Worm (Caenorhabditis elegans) whole organism, midembryonic: ENCODE data around the gene W04E12.9.

Source experiments
- T22C8.4 ChIP-seq: fragments of 200-800 bp; sonication (Bioruptor generic); IDR thresholded peaks from 2 replicates; pipeline ENCODE4 v1.3.6; 2022; ENCODE audit warnings: missing genetic modification characterization, missing compliant biosample characterization
- cog-1 ChIP-seq: sonication (generic microtip); optimal IDR thresholded peaks from 2 replicates; lab custom pipeline; 2016; ENCODE audit warnings: missing genetic modification characterization, missing compliant biosample characterization
- flt-1 ChIP-seq: fragments of 200-800 bp; sonication (Bioruptor generic); IDR thresholded peaks from 2 replicates; pipeline ENCODE4 v1.3.6; 2022; ENCODE audit warnings: missing genetic modification characterization, missing compliant biosample characterization
- klf-2 ChIP-seq: fragments of 200-800 bp; sonication (Bioruptor generic); conservative IDR thresholded peaks from 2 replicates; pipeline ENCODE4 v1.3.6; 2022; ENCODE audit warnings: missing genetic modification reagents, missing genetic modification characterization, missing compliant biosample characterization
- med-1 ChIP-seq: sonication (generic microtip); optimal IDR thresholded peaks from 2 replicates; lab custom pipeline; 2017; ENCODE audit warnings: missing genetic modification characterization, mild to moderate bottlenecking, missing compliant biosample characterization, antibody characterized with exemption, missing genetic modification reagents; ENCODE audit not compliant: insufficient read depth
- ref-1 ChIP-seq: fragments of 200-800 bp; sonication (Bioruptor generic); conservative IDR thresholded peaks from 2 replicates; pipeline ENCODE4 v1.3.6; 2022; ENCODE audit warnings: missing genetic modification reagents, missing genetic modification characterization, missing compliant biosample characterization
- tab-1 ChIP-seq: fragments of 200-800 bp; sonication (Bioruptor generic); IDR thresholded peaks from 2 replicates; pipeline ENCODE4 v1.3.6; 2022; ENCODE audit warnings: missing genetic modification characterization, missing compliant biosample characterization
- ztf-29 ChIP-seq: fragments of 200-800 bp; sonication (Bioruptor generic); IDR thresholded peaks from 2 replicates; pipeline ENCODE4 v1.3.6; 2022; ENCODE audit warnings: missing genetic modification reagents, missing genetic modification characterization, missing compliant biosample characterization

DNA sequence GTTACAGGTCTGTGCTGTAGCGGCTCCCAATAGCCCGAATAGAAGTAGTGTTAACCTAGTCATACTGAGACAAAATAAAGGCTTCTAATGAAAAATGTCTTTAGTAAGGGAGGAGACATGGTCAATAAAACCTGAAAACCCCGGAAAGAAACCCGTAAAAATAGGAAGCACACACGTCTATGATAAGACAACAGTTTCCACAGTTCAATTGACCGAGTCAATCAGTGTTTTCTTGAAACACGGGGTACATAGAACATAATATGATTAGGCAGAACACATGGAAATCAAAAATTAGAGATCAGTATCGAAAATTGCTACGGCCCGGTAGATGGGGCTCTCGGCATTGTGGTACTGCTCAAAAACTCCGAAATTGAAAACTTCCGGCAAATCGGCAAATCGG, 5.2 kb upstream of the W04E12.9 start, which contains the start of gene clec-49:
- no peak for TF ChIP-seq med-1
- TF ChIP-seq ref-1 (GFP tag; lab: Robert Waterston, UW): no peak
- no peak for TF ChIP-seq T22C8.4 (GFP tag; lab: Robert Waterston, UW)
- TF ChIP-seq flt-1: no peak
- TF ChIP-seq ztf-29: no peak
- no peak for TF ChIP-seq klf-2 (GFP tag; lab: Robert Waterston, UW)
- no peak for TF ChIP-seq tab-1 (GFP tag; lab: Robert Waterston, UW)
- no peak for TF ChIP-seq cog-1 (tag; lab: Kevin White, UChicago)
